Fruit fly (Drosophila melanogaster) whole organism, embryonic: ENCODE results near the gene baf.
A peak's percentile ranks its signal among the peaks of the same experiment; 100 is the strongest.

Experiments
- Asciz ChIP-seq: fragments of 200-800 bp; sonication (Bioruptor generic); optimal IDR thresholded peaks from 2 replicates; lab custom pipeline; 2017; ENCODE audit warnings: missing biosample characterization, mild to moderate bottlenecking, missing genetic modification characterization, missing genetic modification reagents
- CG11695 ChIP-seq: fragments of 200-800 bp; sonication (Bioruptor generic); IDR thresholded peaks from 3 replicates; pipeline ENCODE4 v1.3.6; 2022; ENCODE audit warnings: missing biosample characterization, missing genetic modification characterization
- CG11696 ChIP-seq: fragments of 200-800 bp; sonication (Bioruptor generic); IDR thresholded peaks from 2 replicates; pipeline ENCODE4 v1.3.6; 2022; ENCODE audit warnings: missing biosample characterization, missing genetic modification characterization
- CG13296 ChIP-seq: fragments of 200-800 bp; sonication (Bioruptor generic); optimal IDR thresholded peaks from 3 replicates; lab custom pipeline; 2018; ENCODE audit warnings: missing biosample characterization, mild to moderate bottlenecking, missing genetic modification characterization
- CG13894 ChIP-seq: fragments of 200-800 bp; sonication (Bioruptor generic); optimal IDR thresholded peaks from 3 replicates; lab custom pipeline; 2018; ENCODE audit warnings: missing biosample characterization, mild to moderate bottlenecking, missing genetic modification characterization, moderate library complexity
- CG15073 ChIP-seq: fragments of 200-800 bp; sonication (Bioruptor generic); optimal IDR thresholded peaks from 2 replicates; lab custom pipeline; 2016; ENCODE audit warnings: missing biosample characterization, missing genetic modification characterization
- CG15269 ChIP-seq: fragments of 200-800 bp; sonication (Bioruptor generic); optimal IDR thresholded peaks from 2 replicates; lab custom pipeline; 2018; ENCODE audit warnings: missing biosample characterization, mild to moderate bottlenecking, missing genetic modification characterization, moderate library complexity
- CG15514 ChIP-seq: fragments of 200-800 bp; sonication (Bioruptor generic); optimal IDR thresholded peaks from 3 replicates; lab custom pipeline; 2017; ENCODE audit warnings: missing biosample characterization, missing genetic modification characterization, mild to moderate bottlenecking, moderate library complexity, missing genetic modification reagents
- CG17361 ChIP-seq: fragments of 200-800 bp; sonication (Bioruptor generic); IDR thresholded peaks from 3 replicates; pipeline ENCODE4 v1.3.6; 2022; ENCODE audit warnings: missing biosample characterization, missing genetic modification characterization
- CG32532 ChIP-seq: fragments of 200-800 bp; sonication (Bioruptor generic); IDR thresholded peaks from 2 replicates; pipeline ENCODE4 v1.3.6; 2022; ENCODE audit warnings: missing biosample characterization, missing genetic modification characterization
- CG32772 ChIP-seq: fragments of 200-800 bp; sonication (Bioruptor generic); IDR thresholded peaks from 2 replicates; pipeline ENCODE4 v1.3.6; 2022; ENCODE audit warnings: missing biosample characterization, missing genetic modification characterization
- CG3407 ChIP-seq: fragments of 200-800 bp; sonication (Bioruptor generic); optimal IDR thresholded peaks from 2 replicates; lab custom pipeline; 2018; ENCODE audit warnings: missing biosample characterization, mild to moderate bottlenecking, missing genetic modification characterization
- CG3995 ChIP-seq: fragments of 200-800 bp; sonication (Bioruptor generic); optimal IDR thresholded peaks from 3 replicates; lab custom pipeline; 2016; ENCODE audit warnings: missing biosample characterization, missing genetic modification characterization
- CG4360 ChIP-seq: fragments of 200-800 bp; sonication (Bioruptor generic); IDR thresholded peaks from 2 replicates; pipeline ENCODE4 v1.3.6; 2022; ENCODE audit warnings: missing biosample characterization, missing genetic modification characterization
- CG8089 ChIP-seq: fragments of 200-800 bp; sonication (Bioruptor generic); optimal IDR thresholded peaks from 3 replicates; lab custom pipeline; 2016; ENCODE audit warnings: missing biosample characterization, missing genetic modification characterization
- CG8290 ChIP-seq, 3 experiments: fragments of 200-800 bp; sonication (Bioruptor generic); optimal IDR thresholded peaks; 2 replicates each; lab custom pipeline; 2016 to 2019; ENCODE audit warnings: missing biosample characterization in 3 of 3, missing genetic modification characterization in 3 of 3, mild to moderate bottlenecking in 2 of 3, moderate library complexity in 1 of 3
- CG8765 ChIP-seq: fragments of 200-800 bp; sonication (Bioruptor generic); IDR thresholded peaks from 2 replicates; pipeline ENCODE4 v1.3.6; 2022; ENCODE audit warnings: missing biosample characterization, missing genetic modification characterization
- Eip74EF ChIP-seq, 2 experiments: fragments of 200-800 bp in 1 of 2; fragments of >200 bp in 1 of 2; sonication (Bioruptor generic) in 1 of 2; optimal IDR thresholded peaks; 2 replicates each; lab custom pipeline; 2017 to 2019; ENCODE audit warnings: missing biosample characterization in 2 of 2, missing genetic modification characterization in 2 of 2, mild to moderate bottlenecking in 1 of 2, moderate library complexity in 1 of 2
- Ets65A ChIP-seq: fragments of 200-800 bp; sonication (Bioruptor generic); peaks from one replicate; lab custom pipeline; 2016; ENCODE audit warnings: missing biosample characterization, missing genetic modification characterization
- GATAe ChIP-seq: fragments of 200-800 bp; sonication (Bioruptor generic); conservative IDR thresholded peaks from 2 replicates; pipeline ENCODE4 v1.3.6; 2022; ENCODE audit warnings: missing biosample characterization, missing genetic modification characterization
- HLH4C ChIP-seq: fragments of 200-800 bp; sonication (Bioruptor generic); IDR thresholded peaks from 3 replicates; pipeline ENCODE4 v1.3.6; 2022; ENCODE audit warnings: missing biosample characterization, missing genetic modification characterization; ENCODE audit not compliant: partially characterized antibody
- HLHmδ ChIP-seq: fragments of 200-800 bp; sonication (Bioruptor generic); optimal IDR thresholded peaks from 2 replicates; lab custom pipeline; 2018; ENCODE audit warnings: missing biosample characterization, mild to moderate bottlenecking, missing genetic modification characterization, moderate library complexity
- Med ChIP-seq: fragments of 200-800 bp; sonication (Bioruptor generic); peaks from one replicate; lab custom pipeline; 2016; ENCODE audit warnings: missing biosample characterization, missing genetic modification characterization, mild to moderate bottlenecking, inconsistent platforms, moderate library complexity
- Ravus ChIP-seq: fragments of 200-800 bp; sonication (Bioruptor generic); IDR thresholded peaks from 2 replicates; pipeline ENCODE4 v1.3.6; 2022; ENCODE audit warnings: missing biosample characterization, missing genetic modification characterization
- Six4 ChIP-seq: fragments of 200-800 bp; sonication (Bioruptor generic); optimal IDR thresholded peaks from 2 replicates; lab custom pipeline; 2016; ENCODE audit warnings: missing biosample characterization, missing genetic modification characterization
- Ssrp ChIP-seq: fragments of 200-800 bp; sonication (Bioruptor generic); optimal IDR thresholded peaks from 2 replicates; lab custom pipeline; 2018; ENCODE audit warnings: missing biosample characterization, mild to moderate bottlenecking, missing genetic modification characterization, moderate library complexity
- amos ChIP-seq: fragments of 200-800 bp; sonication (Bioruptor generic); IDR thresholded peaks from 2 replicates; pipeline ENCODE4 v1.3.6; 2022; ENCODE audit warnings: missing biosample characterization, missing genetic modification characterization; ENCODE audit not compliant: partially characterized antibody
- ase ChIP-seq: fragments of 200-800 bp; sonication (Bioruptor generic); IDR thresholded peaks from 3 replicates; pipeline ENCODE4 v1.3.6; 2022; ENCODE audit warnings: missing biosample characterization, missing genetic modification characterization
- cas ChIP-seq: fragments of 200-800 bp; sonication (Bioruptor generic); IDR thresholded peaks from 2 replicates; pipeline ENCODE4 v1.3.6; 2022; ENCODE audit warnings: missing biosample characterization, missing genetic modification characterization
- corto ChIP-seq: fragments of 200-800 bp; sonication (Bioruptor generic); optimal IDR thresholded peaks from 2 replicates; lab custom pipeline; 2016; ENCODE audit warnings: missing biosample characterization, mild to moderate bottlenecking, missing genetic modification characterization, moderate library complexity
- dpn ChIP-seq, 2 experiments: fragments of 200-800 bp; sonication (Bioruptor generic); optimal IDR thresholded peaks; 3 replicates each; lab custom pipeline; 2016; ENCODE audit warnings: missing biosample characterization in 2 of 2, missing genetic modification characterization in 2 of 2
- gem ChIP-seq: fragments of 200-800 bp; sonication (Bioruptor generic); optimal IDR thresholded peaks from 2 replicates; lab custom pipeline; 2019; ENCODE audit warnings: missing biosample characterization, mild to moderate bottlenecking, missing genetic modification characterization, moderate library complexity
- gsb ChIP-seq: fragments of 200-800 bp; sonication (Bioruptor generic); IDR thresholded peaks from 2 replicates; pipeline ENCODE4 v1.3.6; 2022; ENCODE audit warnings: missing biosample characterization, missing genetic modification characterization
- h ChIP-seq: fragments of >200 bp; optimal IDR thresholded peaks from 2 replicates; lab custom pipeline; 2017
- hkb ChIP-seq, 2 experiments: fragments of 200-800 bp in 1 of 2; fragments of >200 bp in 1 of 2; sonication (Bioruptor generic) in 1 of 2; IDR thresholded peaks in 1 of 2; optimal IDR thresholded peaks in 1 of 2; 2 replicates each; pipeline versions ENCODE4 v1.3.6 to Lab custom; 2017 to 2022; ENCODE audit warnings: missing biosample characterization in 1 of 2, missing genetic modification characterization in 1 of 2
- kay ChIP-seq: fragments of 200-800 bp; sonication (Bioruptor generic); optimal IDR thresholded peaks from 2 replicates; lab custom pipeline; 2016; ENCODE audit warnings: missing biosample characterization, missing genetic modification characterization
- klu ChIP-seq: fragments of 200-800 bp; sonication (Bioruptor generic); IDR thresholded peaks from 2 replicates; pipeline ENCODE4 v1.3.6; 2022; ENCODE audit warnings: missing biosample characterization, missing genetic modification characterization
- onecut ChIP-seq: fragments of 200-800 bp; sonication (Bioruptor generic); IDR thresholded peaks from 2 replicates; pipeline ENCODE4 v1.3.6; 2022; ENCODE audit warnings: missing biosample characterization, missing genetic modification characterization
- pb ChIP-seq: fragments of 200-800 bp; sonication (Bioruptor generic); optimal IDR thresholded peaks from 3 replicates; lab custom pipeline; 2016; ENCODE audit warnings: missing biosample characterization, missing genetic modification characterization
- ranshi ChIP-seq: fragments of 200-800 bp; sonication (Bioruptor generic); IDR thresholded peaks from 2 replicates; pipeline ENCODE4 v1.3.6; 2022; ENCODE audit warnings: missing biosample characterization, missing genetic modification characterization
- row ChIP-seq: fragments of 200-800 bp; sonication (Bioruptor generic); IDR thresholded peaks from 3 replicates; pipeline ENCODE4 v1.3.6; 2022; ENCODE audit warnings: missing biosample characterization, missing genetic modification characterization
- sens ChIP-seq: fragments of 200-800 bp; sonication (Bioruptor generic); peaks from one replicate; lab custom pipeline; 2016; ENCODE audit warnings: missing biosample characterization, missing genetic modification characterization
- sens-2 ChIP-seq: fragments of 200-800 bp; sonication (Bioruptor generic); IDR thresholded peaks from 2 replicates; pipeline ENCODE4 v1.3.6; 2022; ENCODE audit warnings: missing biosample characterization, missing genetic modification characterization
- sim ChIP-seq: fragments of 200-800 bp; sonication (Bioruptor generic); IDR thresholded peaks from 2 replicates; pipeline ENCODE4 v1.3.6; 2022; ENCODE audit warnings: missing biosample characterization, missing genetic modification characterization
- sqz ChIP-seq: fragments of 200-800 bp; sonication (Bioruptor generic); optimal IDR thresholded peaks from 3 replicates; lab custom pipeline; 2018; ENCODE audit warnings: missing biosample characterization, mild to moderate bottlenecking, missing genetic modification characterization
- tgo ChIP-seq: fragments of 200-800 bp; sonication (Bioruptor generic); IDR thresholded peaks from 3 replicates; pipeline ENCODE4 v1.3.6; 2022; ENCODE audit warnings: missing biosample characterization, missing genetic modification characterization
- ttk ChIP-seq: fragments of 200-800 bp; sonication (Bioruptor generic); IDR thresholded peaks from 2 replicates; pipeline ENCODE4 v2.1.2; 2022; ENCODE audit warnings: missing biosample characterization, missing genetic modification characterization
- tup ChIP-seq: fragments of 200-800 bp; sonication (Bioruptor generic); optimal IDR thresholded peaks from 2 replicates; lab custom pipeline; 2016; ENCODE audit warnings: missing biosample characterization, mild to moderate bottlenecking, missing genetic modification characterization, moderate library complexity
- unc-4 ChIP-seq: fragments of 200-800 bp; sonication (Bioruptor generic); IDR thresholded peaks from 2 replicates; pipeline ENCODE4 v1.3.6; 2022; ENCODE audit warnings: missing biosample characterization, missing genetic modification characterization; ENCODE audit not compliant: partially characterized antibody
- vvl ChIP-seq: fragments of 200-800 bp; sonication (Bioruptor generic); IDR thresholded peaks from 2 replicates; pipeline ENCODE4 v1.3.6; 2022; ENCODE audit warnings: missing biosample characterization, missing genetic modification characterization

baf gene

DNA sequence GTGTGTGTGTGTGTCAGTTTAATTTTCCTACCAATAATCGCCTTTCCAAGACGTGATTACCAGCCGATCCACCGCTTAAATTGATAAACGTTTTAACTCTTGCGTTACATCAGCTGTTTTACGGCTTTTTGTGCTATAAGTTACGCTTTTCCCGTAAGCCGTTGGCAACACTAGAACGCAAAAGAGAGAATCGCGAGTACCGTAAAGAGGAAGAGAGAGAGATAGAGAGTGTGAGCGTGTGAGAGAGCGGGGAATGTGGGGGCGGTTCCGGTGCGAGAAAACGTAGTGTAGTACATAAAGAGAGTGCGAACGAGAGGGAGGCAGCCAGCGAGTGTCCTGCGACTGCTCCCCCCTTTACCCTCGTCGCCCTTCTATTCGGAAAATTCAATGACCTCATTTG, 2.3 kb downstream of the baf start (continued):
- TF ChIP-seq CG3407 (no peak), CG13296 (GFP tag; lab: Kevin White, UChicago) (no peak), dpn (GFP tag; optimal IDR thresholded peaks at IDR 0.05; lab: Kevin White, UChicago) (no peak), CG32532 (GFP tag; lab: Robert Waterston, UW) (peak; percentile 52; the same call in 1 of the 2 replicates)

DNA sequence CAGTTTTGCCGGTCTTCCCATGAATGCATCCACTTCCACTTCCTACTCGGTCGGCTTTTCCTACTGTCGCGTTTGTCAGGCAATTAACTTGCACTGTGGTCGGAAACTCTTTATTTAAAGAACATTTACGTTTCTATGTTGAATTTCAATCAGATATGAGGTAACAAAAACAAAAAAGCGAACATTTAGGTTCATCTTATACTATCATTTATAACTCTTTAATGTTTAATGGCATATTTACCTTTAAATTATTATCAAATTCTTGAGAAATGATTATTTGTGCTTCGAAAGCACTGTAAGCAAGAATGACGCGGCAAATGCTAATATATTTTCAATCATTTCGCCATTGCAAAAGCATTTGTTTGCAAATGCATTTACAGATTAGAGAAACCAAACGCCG, 4.5 kb downstream of the baf start:
- TF ChIP-seq amos (GFP tag; lab: Robert Waterston, UW) (no peak), GATAe (no peak), gem (tag; lab: Kevin White, UChicago) (peak; percentile 9), ase (GFP tag; lab: Robert Waterston, UW) (no peak), tup (no peak), sens-2 (GFP tag; lab: Robert Waterston, UW) (no peak), Ets65A (no peak), sim (GFP tag; lab: Robert Waterston, UW) (no peak), pb (GFP tag; lab: Kevin White, UChicago) (no peak), CG4360 (GFP tag; lab: Robert Waterston, UW) (no peak), CG15073 (GFP tag; lab: Kevin White, UChicago) (no peak), Asciz (GFP tag; lab: Kevin White, UChicago) (no peak), h (lab: Kevin White, UChicago) (no peak), cas (GFP tag; lab: Robert Waterston, UW) (no peak), sqz (no peak), sens (GFP tag; lab: Kevin White, UChicago) (peak; percentile 12), HLHmδ (GFP tag; lab: Kevin White, UChicago) (no peak), CG8089 (GFP tag; lab: Kevin White, UChicago) (no peak), CG17361 (GFP tag; lab: Robert Waterston, UW) (no peak), CG8765 (GFP tag; lab: Robert Waterston, UW) (no peak), Med (GFP tag; lab: Kevin White, UChicago) (peak; percentile 42), Six4 (GFP tag; lab: Kevin White, UChicago) (no peak), CG32772 (GFP tag; lab: Robert Waterston, UW) (no peak), row (peak; percentile 27; the same call in 1 of the 3 replicates), CG13894 (tag; lab: Kevin White, UChicago) (no peak), CG15514 (GFP tag; lab: Kevin White, UChicago) (no peak), hkb (optimal IDR thresholded peaks at IDR 0.05; lab: Kevin White, UChicago) (no peak), hkb (GFP tag; IDR thresholded peaks at IDR 0.05; lab: Robert Waterston, UW) (no peak)

dm6 chr2L:8034734-8035133, 5.5 kb downstream of the baf start:
- TF ChIP-seq vvl (peak; percentile 73), ranshi (peak; percentile 52), corto (GFP tag; lab: Kevin White, UChicago) (no peak), CG15269 (tag; lab: Kevin White, UChicago) (peak; percentile 71), klu (GFP tag; lab: Robert Waterston, UW) (no peak; the same call in 1 of the 2 replicates), Eip74EF (GFP tag; optimal IDR thresholded peaks at IDR 0.05; lab: Kevin White, UChicago) (peak in 1 of 2 experiments; percentile 49), unc-4 (GFP tag; lab: Robert Waterston, UW) (no peak), kay (no peak), tgo (peak; percentile 57; the same call in 2 of the 3 replicates), ttk (peak; percentile 45; the same call in 1 of the 2 replicates), CG11695 (GFP tag; lab: Robert Waterston, UW) (peak; percentile 83), CG8290 (GFP tag; optimal IDR thresholded peaks at IDR 0.05; lab: Kevin White, UChicago) (no peak), CG8290 (tag; optimal IDR thresholded peaks at IDR 0.05; lab: Kevin White, UChicago) (peak in 1 of 2 experiments; percentile 64), onecut (GFP tag; lab: Robert Waterston, UW) (0 out of 2 replicates have a peak, but pooled peaks have one; percentile 38), Ssrp (tag; lab: Kevin White, UChicago) (peak; percentile 55), Ravus (GFP tag; lab: Robert Waterston, UW) (no peak; the same call in 1 of the 2 replicates), CG11696 (GFP tag; lab: Robert Waterston, UW) (peak; percentile 88), CG3995 (GFP tag; lab: Kevin White, UChicago) (no peak), HLH4C (no peak), gsb (GFP tag; lab: Robert Waterston, UW) (no peak)
